Worm (Caenorhabditis elegans): Measurements from ENCODE around the gene wsp-1.
A peak's percentile ranks its signal among the peaks of the same experiment; 100 is the strongest.

wsp-1 gene

ce11 chrIV:8206314-8206713, 7.6 kb upstream of the wsp-1 start, which contains the start of gene svh-1 (continued):
- no peak for TF ChIP-seq K11D2.4 (GFP tag; IDR thresholded peaks at IDR 0.05)
- no peak for TF ChIP-seq lsy-27 (tag; optimal IDR thresholded peaks at IDR 0.05; ENCODE audit: borderline replicate concordance, insufficient read depth)

ce11 chrIV:8205272-8206098, 6.7 kb upstream of the wsp-1 start, which contains the start of gene hgrs-1:
TSS of gene hgrs-1 (minus strand) at chrIV:8206048.
- TF ChIP-seq madf-8 (GFP tag; conservative IDR thresholded peaks at IDR 0.05) (peak; percentile 94), efl-1 (GFP tag; optimal IDR thresholded peaks at IDR 0.05) (peak; percentile 36), madf-6 (GFP tag; IDR thresholded peaks at IDR 0.05) (peak; percentile 98), nfya-1 (tag; optimal IDR thresholded peaks at IDR 0.05; ENCODE audit: borderline replicate concordance, insufficient read depth) (no peak), lsl-1 (GFP tag; optimal IDR thresholded peaks at IDR 0.05) (peak; percentile 87), attf-5 (GFP tag; optimal IDR thresholded peaks at IDR 0.05) (peak; percentile 35), F33H1.4 (GFP tag; IDR thresholded peaks at IDR 0.05) (peak; percentile 43), xnd-1 (tag; optimal IDR thresholded peaks at IDR 0.05) (peak; percentile 86), cebp-1 (GFP tag; IDR thresholded peaks at IDR 0.05) (no peak), cebp-1 (tag; optimal IDR thresholded peaks at IDR 0.05) (no peak), ceh-79 (tag; optimal IDR thresholded peaks at IDR 0.05) (no peak), B0336.3 (GFP tag; IDR thresholded peaks at IDR 0.05) (no peak), dpl-1 (GFP tag; optimal IDR thresholded peaks at IDR 0.05) (no peak), akir-1 (GFP tag; optimal IDR thresholded peaks at IDR 0.05) (no peak)

- no peak for TF ChIP-seq ztf-22 (GFP tag; optimal IDR thresholded peaks at IDR 0.05)
- no peak for TF ChIP-seq ztf-28 (GFP tag; IDR thresholded peaks at IDR 0.05)
- no peak for TF ChIP-seq F52B5.7 (tag; optimal IDR thresholded peaks at IDR 0.05)
- TF ChIP-seq lir-1 (GFP tag; conservative IDR thresholded peaks at IDR 0.05) = no peak
- no peak for TF ChIP-seq madf-3 (GFP tag; IDR thresholded peaks at IDR 0.05)
- TF ChIP-seq sea-2 (GFP tag; IDR thresholded peaks at IDR 0.05) = no peak
- TF ChIP-seq tbx-9 (tag; optimal IDR thresholded peaks at IDR 0.05; ENCODE audit: borderline replicate concordance) = no peak
- no peak for TF ChIP-seq Y56A3A.18 (GFP tag; IDR thresholded peaks at IDR 0.05)
- TF ChIP-seq unc-130 (GFP tag; optimal IDR thresholded peaks at IDR 0.05) = no peak
- TF ChIP-seq nhr-90 (tag; optimal IDR thresholded peaks at IDR 0.05) = no peak
- no peak for TF ChIP-seq bed-1 (GFP tag; IDR thresholded peaks at IDR 0.05)
- no peak for TF ChIP-seq B0019.2 (GFP tag; conservative IDR thresholded peaks at IDR 0.05)
- no peak for TF ChIP-seq ztf-18 (tag; optimal IDR thresholded peaks at IDR 0.05)
- no peak for TF ChIP-seq die-1 (tag; optimal IDR thresholded peaks at IDR 0.05)
- TF ChIP-seq athp-1 (tag; optimal IDR thresholded peaks at IDR 0.05) = no peak
- TF ChIP-seq nfya-1 (tag; optimal IDR thresholded peaks at IDR 0.05; ENCODE audit: borderline replicate concordance, insufficient read depth) = no peak
- TF ChIP-seq atf-7 (tag; optimal IDR thresholded peaks at IDR 0.05) = no peak
- no peak for TF ChIP-seq F23B12.7 (tag; optimal IDR thresholded peaks at IDR 0.05; ENCODE audit: insufficient read depth)
- no peak for TF ChIP-seq cebp-2 (GFP tag; IDR thresholded peaks at IDR 0.05)
These were observed 4.8 kb upstream of the wsp-1 start for ce11 chrIV:8203555-8203954.

ce11 chrIV:8201133-8201532, 2.4 kb upstream of the wsp-1 start, which contains the start of gene glrx-22:
TSS of gene glrx-22 (minus strand) at chrIV:8201233.
- no peak for TF ChIP-seq F52B5.7 (tag; optimal IDR thresholded peaks at IDR 0.05)
- no peak for TF ChIP-seq akir-1 (GFP tag; optimal IDR thresholded peaks at IDR 0.05)
- no peak for TF ChIP-seq snpc-3.4 (tag; optimal IDR thresholded peaks at IDR 0.05)
- TF ChIP-seq ceh-58 (GFP tag; IDR thresholded peaks at IDR 0.05) = no peak
- no peak for TF ChIP-seq cebp-1 (GFP tag; IDR thresholded peaks at IDR 0.05)
- no peak for TF ChIP-seq cebp-1 (tag; optimal IDR thresholded peaks at IDR 0.05)
- no peak for TF ChIP-seq let-607 (tag; optimal IDR thresholded peaks at IDR 0.05)
- no peak for TF ChIP-seq ztf-28 (GFP tag; IDR thresholded peaks at IDR 0.05)
- no peak for TF ChIP-seq lsl-1 (GFP tag; optimal IDR thresholded peaks at IDR 0.05)
- no peak for TF ChIP-seq Y53G8AR.9 (GFP tag; conservative IDR thresholded peaks at IDR 0.05)
- no peak for TF ChIP-seq hsf-1 (GFP tag; IDR thresholded peaks at IDR 0.05)
- no peak for TF ChIP-seq egl-18 (GFP tag; IDR thresholded peaks at IDR 0.05)
